Worm (Caenorhabditis elegans): ENCODE results near the gene abl-1.

DNA sequence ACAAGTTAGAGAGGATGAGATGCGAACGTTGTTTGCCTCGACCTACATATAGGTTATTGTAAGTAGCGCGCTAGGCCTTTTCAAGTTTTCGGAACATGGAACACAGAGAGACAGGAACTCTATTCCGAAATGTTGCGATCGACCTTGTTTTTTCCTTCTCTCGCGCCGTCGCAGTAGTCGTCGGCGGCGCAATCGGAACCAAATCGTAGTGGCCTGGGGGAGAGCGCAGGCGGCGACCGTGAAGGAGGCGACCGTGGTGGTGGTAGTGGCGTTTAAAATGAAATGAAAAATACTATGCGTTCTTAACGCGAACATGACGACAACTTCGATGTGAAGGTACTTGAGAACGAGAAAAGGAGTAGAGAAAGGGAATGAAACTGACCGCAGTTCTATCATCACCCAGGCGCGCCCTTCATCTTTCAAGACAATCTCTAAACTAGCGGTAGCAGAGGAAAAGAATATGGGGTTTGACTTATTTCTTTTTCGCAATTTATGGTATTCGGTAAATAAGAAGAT is 23.6 kb upstream of the abl-1 start:
- TF ChIP-seq ceh-82 (tag; optimal IDR thresholded peaks at IDR 0.05) (no peak), skn-1 (tag; optimal IDR thresholded peaks at IDR 0.05) (no peak), nhr-237 (tag; optimal IDR thresholded peaks at IDR 0.05) (no peak)
